Fruit fly (Drosophila melanogaster) whole organism, wandering third instar larva: ENCODE data around the gene Art6.

Experiments used
- Abd-B ChIP-seq: fragments of >200 bp; optimal IDR thresholded peaks from 2 replicates; lab custom pipeline; 2017; ENCODE audit warnings: missing biosample characterization, missing genetic modification characterization
- CG32264 ChIP-seq: fragments of 200-800 bp; sonication (Bioruptor generic); optimal IDR thresholded peaks from 2 replicates; lab custom pipeline; 2016; ENCODE audit warnings: missing biosample characterization, missing genetic modification characterization
- CG9705 ChIP-seq: fragments of 200-800 bp; sonication (Bioruptor generic); optimal IDR thresholded peaks from 2 replicates; lab custom pipeline; 2018; ENCODE audit warnings: missing biosample characterization, mild to moderate bottlenecking, missing genetic modification characterization
- CrebA ChIP-seq: fragments of 200-800 bp; sonication (Bioruptor generic); optimal IDR thresholded peaks from 2 replicates; lab custom pipeline; 2016; ENCODE audit warnings: missing biosample characterization, mild to moderate bottlenecking, missing genetic modification characterization, borderline replicate concordance
- Dfd ChIP-seq: fragments of >200 bp; optimal IDR thresholded peaks from 2 replicates; lab custom pipeline; 2017; ENCODE audit warnings: missing biosample characterization, missing genetic modification characterization
- GATAd ChIP-seq: sonication (Bioruptor generic); optimal IDR thresholded peaks from 2 replicates; lab custom pipeline; 2016; ENCODE audit warnings: missing biosample characterization, missing genetic modification characterization
- HLH106 ChIP-seq: fragments of 200-800 bp; optimal IDR thresholded peaks from 3 replicates; lab custom pipeline; 2019; ENCODE audit warnings: missing biosample characterization, mild to moderate bottlenecking, missing genetic modification characterization, moderate library complexity
- Hnf4 ChIP-seq: fragments of 200-800 bp; sonication (Bioruptor generic); optimal IDR thresholded peaks from 2 replicates; lab custom pipeline; 2016; ENCODE audit warnings: missing biosample characterization, mild to moderate bottlenecking, missing genetic modification characterization
- Hr78 ChIP-seq: fragments of >200 bp; optimal IDR thresholded peaks from 2 replicates; lab custom pipeline; 2017; ENCODE audit warnings: missing biosample characterization, missing genetic modification characterization
- Hr83 ChIP-seq: fragments of 200-300 bp; sonication (Bioruptor generic); optimal IDR thresholded peaks from 2 replicates; lab custom pipeline; 2016; ENCODE audit warnings: missing biosample characterization, mild to moderate bottlenecking, missing genetic modification characterization, moderate library complexity; ENCODE audit not compliant: poor library complexity, severe bottlenecking
- Jra ChIP-seq: sonication (Bioruptor generic); optimal IDR thresholded peaks from 2 replicates; lab custom pipeline; 2016; ENCODE audit warnings: missing biosample characterization, missing genetic modification characterization
- Myc ChIP-seq: fragments of >200 bp; optimal IDR thresholded peaks from 2 replicates; lab custom pipeline; 2017
- N ChIP-seq: fragments of >200 bp; optimal IDR thresholded peaks from 2 replicates; lab custom pipeline; 2018; ENCODE audit warnings: missing biosample characterization, missing external identifiers, missing genetic modification characterization
- OdsH ChIP-seq: fragments of 200-800 bp; sonication (Bioruptor generic); optimal IDR thresholded peaks from 2 replicates; lab custom pipeline; 2016; ENCODE audit warnings: missing biosample characterization, mild to moderate bottlenecking, missing genetic modification characterization
- Rel ChIP-seq, 2 experiments: fragments of 200-800 bp; sonication (Bioruptor generic) in 1 of 2; optimal IDR thresholded peaks; 2 replicates in 1 of 2; 3 replicates in 1 of 2; lab custom pipeline; 2016 to 2019; ENCODE audit warnings: mild to moderate bottlenecking in 2 of 2, missing biosample characterization in 2 of 2, missing genetic modification characterization in 2 of 2, moderate library complexity in 1 of 2
- Sp1 ChIP-seq: fragments of 200-800 bp; sonication (Bioruptor generic); optimal IDR thresholded peaks from 3 replicates; lab custom pipeline; 2019; ENCODE audit warnings: missing biosample characterization, mild to moderate bottlenecking, missing genetic modification characterization, moderate library complexity
- Vsx2 ChIP-seq: fragments of 200-300, 225-300 bp; sonication (Bioruptor generic); optimal IDR thresholded peaks from 2 replicates; lab custom pipeline; 2018; ENCODE audit warnings: missing biosample characterization, missing genetic modification characterization; ENCODE audit not compliant: partially characterized antibody
- br ChIP-seq: fragments of 200-800 bp; sonication (Bioruptor generic); optimal IDR thresholded peaks from 2 replicates; lab custom pipeline; 2016; ENCODE audit warnings: missing biosample characterization, missing genetic modification characterization
- brk ChIP-seq: fragments of 200-800 bp; sonication (Bioruptor generic); optimal IDR thresholded peaks from 2 replicates; lab custom pipeline; 2016; ENCODE audit warnings: missing biosample characterization, mild to moderate bottlenecking, missing genetic modification characterization
- dmrt93B ChIP-seq: fragments of 200-800 bp; sonication (Bioruptor generic); optimal IDR thresholded peaks from 2 replicates; lab custom pipeline; 2018; ENCODE audit warnings: missing biosample characterization, mild to moderate bottlenecking, missing genetic modification characterization
- ey ChIP-seq: fragments of 200-800 bp; sonication (Bioruptor generic); optimal IDR thresholded peaks from 2 replicates; lab custom pipeline; 2016; ENCODE audit warnings: missing biosample characterization, missing genetic modification characterization
- foxo ChIP-seq, 2 experiments: fragments of 200-800 bp; sonication (Bioruptor generic); optimal IDR thresholded peaks; 2 replicates in 1 of 2; 3 replicates in 1 of 2; lab custom pipeline; 2016 to 2017; ENCODE audit warnings: missing biosample characterization in 2 of 2, missing genetic modification characterization in 2 of 2
- fru ChIP-seq: fragments of 200-800 bp; sonication (Bioruptor generic); optimal IDR thresholded peaks from 3 replicates; lab custom pipeline; 2016; ENCODE audit warnings: missing biosample characterization, mild to moderate bottlenecking, missing genetic modification characterization
- h ChIP-seq: fragments of 200-800 bp; sonication (Bioruptor generic); optimal IDR thresholded peaks from 3 replicates; lab custom pipeline; 2016; ENCODE audit warnings: missing biosample characterization, mild to moderate bottlenecking, missing genetic modification characterization
- jim ChIP-seq: fragments of 175-275, 200-325 bp; sonication (Bioruptor generic); optimal IDR thresholded peaks from 2 replicates; lab custom pipeline; 2016; ENCODE audit warnings: missing biosample characterization, mild to moderate bottlenecking, missing genetic modification characterization
- lola ChIP-seq: fragments of >200 bp; optimal IDR thresholded peaks from 2 replicates; lab custom pipeline; 2017; ENCODE audit warnings: missing biosample characterization, missing genetic modification characterization
- pan ChIP-seq: fragments of >200 bp; optimal IDR thresholded peaks from 2 replicates; lab custom pipeline; 2017
- psq ChIP-seq: fragments of 200-800 bp; sonication (Bioruptor generic); optimal IDR thresholded peaks from 3 replicates; lab custom pipeline; 2017; ENCODE audit warnings: missing biosample characterization, mild to moderate bottlenecking, missing genetic modification characterization, moderate library complexity
- sage ChIP-seq: fragments of 200-800 bp; sonication (Bioruptor generic); optimal IDR thresholded peaks from 2 replicates; lab custom pipeline; 2016; ENCODE audit warnings: missing biosample characterization, mild to moderate bottlenecking, missing genetic modification characterization
- sv ChIP-seq: fragments of 200-800 bp; sonication (Bioruptor generic); optimal IDR thresholded peaks from 3 replicates; lab custom pipeline; 2016; ENCODE audit warnings: missing biosample characterization, missing genetic modification characterization
- tai ChIP-seq: sonication (Bioruptor generic); optimal IDR thresholded peaks from 2 replicates; lab custom pipeline; 2016; ENCODE audit warnings: missing biosample characterization, missing genetic modification characterization
- usp ChIP-seq: fragments of >200 bp; optimal IDR thresholded peaks from 2 replicates; lab custom pipeline; 2017; ENCODE audit warnings: missing biosample characterization, missing genetic modification characterization
- woc ChIP-seq: sonication (Bioruptor generic); optimal IDR thresholded peaks from 2 replicates; lab custom pipeline; 2016; ENCODE audit warnings: missing biosample characterization, mild to moderate bottlenecking, missing genetic modification characterization

The Art6 gene

dm6 chr3R:13913586-13913985 is 32.0 kb downstream of the Art6 start:
- TF ChIP-seq Rel (GFP tag; optimal IDR thresholded peaks at IDR 0.05; lab: Kevin White, UChicago) (no peak), Rel (tag; optimal IDR thresholded peaks at IDR 0.05; lab: Kevin White, UChicago) (peak; percentile 79), sage (GFP tag; lab: Kevin White, UChicago) (no peak)

- TF ChIP-seq Hr83 (GFP tag; lab: Kevin White, UChicago) (no peak), dmrt93B (GFP tag; lab: Kevin White, UChicago) (no peak), CG9705 (GFP tag; lab: Kevin White, UChicago) (no peak), sv (no peak), usp (GFP tag; lab: Kevin White, UChicago) (no peak), ey (GFP tag; lab: Kevin White, UChicago) (no peak), lola (GFP tag; lab: Kevin White, UChicago) (no peak), Sp1 (GFP tag; lab: Kevin White, UChicago) (no peak), h (GFP tag; lab: Kevin White, UChicago) (no peak), jim (GFP tag; lab: Kevin White, UChicago) (no peak), N (GFP tag; lab: Kevin White, UChicago) (no peak), GATAd (GFP tag; lab: Kevin White, UChicago) (no peak), CrebA (GFP tag; lab: Kevin White, UChicago) (no peak), Hnf4 (GFP tag; lab: Kevin White, UChicago) (no peak), br (GFP tag; lab: Kevin White, UChicago) (no peak), foxo (GFP tag; optimal IDR thresholded peaks at IDR 0.05; lab: Kevin White, UChicago) (no peak), HLH106 (tag; lab: Kevin White, UChicago) (no peak)
Observed at dm6 chr3R:13912008-13912803, 33.4 kb downstream of the Art6 start.

- TF ChIP-seq HLH106 (tag; lab: Kevin White, UChicago) (no peak), N (GFP tag; lab: Kevin White, UChicago) (no peak), Hr78 (GFP tag; lab: Kevin White, UChicago) (no peak), OdsH (GFP tag; lab: Kevin White, UChicago) (no peak), CrebA (GFP tag; lab: Kevin White, UChicago) (no peak), h (GFP tag; lab: Kevin White, UChicago) (no peak), CG9705 (GFP tag; lab: Kevin White, UChicago) (no peak), brk (GFP tag; lab: Kevin White, UChicago) (no peak), dmrt93B (GFP tag; lab: Kevin White, UChicago) (no peak), psq (GFP tag; lab: Kevin White, UChicago) (no peak), Myc (no peak), Abd-B (GFP tag; lab: Kevin White, UChicago) (no peak), CG32264 (GFP tag; lab: Kevin White, UChicago) (no peak), Rel (GFP tag; optimal IDR thresholded peaks at IDR 0.05; lab: Kevin White, UChicago) (no peak), Rel (tag; optimal IDR thresholded peaks at IDR 0.05; lab: Kevin White, UChicago) (no peak)
Observed at dm6 chr3R:13911314-13911713, 34.3 kb downstream of the Art6 start.

- TF ChIP-seq tai (GFP tag; lab: Kevin White, UChicago) (no peak), jim (GFP tag; lab: Kevin White, UChicago) (no peak), pan (lab: Kevin White, UChicago) (no peak), fru (GFP tag; lab: Kevin White, UChicago) (no peak), Hnf4 (GFP tag; lab: Kevin White, UChicago) (no peak), woc (no peak), Dfd (GFP tag; lab: Kevin White, UChicago) (no peak), N (GFP tag; lab: Kevin White, UChicago) (no peak), Vsx2 (GFP tag; lab: Kevin White, UChicago) (no peak), Jra (GFP tag; lab: Kevin White, UChicago) (no peak)
Observed at dm6 chr3R:13909899-13910298, 35.7 kb downstream of the Art6 start.
